Worm (Caenorhabditis elegans): ENCODE data around the gene rif-1.1.

DNA sequence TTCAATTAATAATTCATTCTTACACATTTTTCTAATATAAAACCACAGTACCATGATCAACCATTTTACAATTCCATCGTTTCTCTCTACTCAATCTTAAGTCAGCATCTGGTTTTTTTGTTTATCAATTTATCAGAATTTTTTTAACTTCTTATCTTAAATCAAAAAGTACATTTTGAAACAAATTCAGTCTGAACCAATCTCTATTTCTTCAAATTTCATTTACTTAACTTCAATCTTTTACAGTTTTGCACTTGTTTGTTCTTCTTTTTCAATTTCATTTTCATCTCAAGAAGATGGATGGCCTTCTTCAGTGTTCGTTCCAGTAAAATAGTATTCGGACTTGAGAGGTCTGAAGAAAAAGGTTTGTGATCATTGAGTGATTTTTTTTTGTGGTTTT is 12.0 kb upstream of the rif-1.1 start, which contains the start of gene gba-3:
- TF ChIP-seq ztf-11 (tag; optimal IDR thresholded peaks at IDR 0.05), result no peak
- TF ChIP-seq skn-1 (tag; optimal IDR thresholded peaks at IDR 0.05), result no peak
- no peak for TF ChIP-seq R02D3.7 (tag; optimal IDR thresholded peaks at IDR 0.05)
- TF ChIP-seq lin-39 (tag; optimal IDR thresholded peaks at IDR 0.05), result no peak
- TF ChIP-seq ceh-82 (tag; optimal IDR thresholded peaks at IDR 0.05), result no peak
- peak; percentile 3 for TF ChIP-seq nhr-23 (tag; optimal IDR thresholded peaks at IDR 0.05)
- TF ChIP-seq nhr-77 (tag; optimal IDR thresholded peaks at IDR 0.05), result no peak
- TF ChIP-seq ama-1 (optimal IDR thresholded peaks at IDR 0.05), result no peak
- TF ChIP-seq nhr-11 (tag; optimal IDR thresholded peaks at IDR 0.05), result no peak
